Worm (Caenorhabditis elegans): ENCODE measurements around the gene pst-2.

ce11 chrIII:5697266-5697665, 17.0 kb downstream of the pst-2 start, which contains the start of gene B0336.7:
- no peak for TF ChIP-seq F23B12.7 (tag; optimal IDR thresholded peaks at IDR 0.05; ENCODE audit: insufficient read depth)
- TF ChIP-seq ceh-40 (GFP tag; IDR thresholded peaks at IDR 0.05): no peak
- no peak for TF ChIP-seq let-526 (GFP tag; IDR thresholded peaks at IDR 0.05)
- no peak for TF ChIP-seq zim-3 (tag; optimal IDR thresholded peaks at IDR 0.05)
- no peak for TF ChIP-seq ama-1 (optimal IDR thresholded peaks at IDR 0.05)
- no peak for TF ChIP-seq ama-1 (GFP tag; optimal IDR thresholded peaks at IDR 0.05)
- TF ChIP-seq tbx-9 (tag; optimal IDR thresholded peaks at IDR 0.05; ENCODE audit: borderline replicate concordance): no peak
- TF ChIP-seq madf-8 (GFP tag; conservative IDR thresholded peaks at IDR 0.05): no peak
- TF ChIP-seq ceh-58 (GFP tag; IDR thresholded peaks at IDR 0.05): no peak
- TF ChIP-seq T07F8.4 (tag; optimal IDR thresholded peaks at IDR 0.05): no peak
- no peak for TF ChIP-seq snpc-3.4 (tag; optimal IDR thresholded peaks at IDR 0.05)
- TF ChIP-seq efl-1 (GFP tag; optimal IDR thresholded peaks at IDR 0.05): no peak
- TF ChIP-seq ccch-3 (GFP tag; optimal IDR thresholded peaks at IDR 0.05): no peak
- TF ChIP-seq snpc-4 (GFP tag; optimal IDR thresholded peaks at IDR 0.05): no peak
- no peak for TF ChIP-seq snpc-4 (tag; optimal IDR thresholded peaks at IDR 0.05)
- no peak for TF ChIP-seq F33H1.4 (GFP tag; IDR thresholded peaks at IDR 0.05)
